Worm (Caenorhabditis elegans): ENCODE data around the gene cpg-1.

ce11 chrIII:4448029-4448428 lies 41.1 kb upstream of the cpg-1 start:
- no peak for TF ChIP-seq sea-1 (GFP tag; conservative IDR thresholded peaks at IDR 0.05)
- TF ChIP-seq hmg-4 (GFP tag; optimal IDR thresholded peaks at IDR 0.05), result no peak
- TF ChIP-seq hnd-1 (tag; optimal IDR thresholded peaks at IDR 0.05), result no peak
- TF ChIP-seq ama-1 (optimal IDR thresholded peaks at IDR 0.05), result no peak
- no peak for TF ChIP-seq pes-1 (GFP tag; IDR thresholded peaks at IDR 0.05)
- TF ChIP-seq flt-1 (GFP tag; IDR thresholded peaks at IDR 0.05), result no peak
- no peak for TF ChIP-seq aly-1 (tag; optimal IDR thresholded peaks at IDR 0.05)
- no peak for TF ChIP-seq hmbx-1 (tag; optimal IDR thresholded peaks at IDR 0.05)
- TF ChIP-seq scrt-1 (GFP tag; IDR thresholded peaks at IDR 0.05), result no peak
- no peak for TF ChIP-seq F13C5.2 (tag; optimal IDR thresholded peaks at IDR 0.05)

All from whole organism, early embryonic.